Worm (Caenorhabditis elegans): ENCODE results near the gene C37C3.9.
A peak's percentile ranks its signal among the peaks of the same experiment; 100 is the strongest.

C37C3.9 gene

DNA sequence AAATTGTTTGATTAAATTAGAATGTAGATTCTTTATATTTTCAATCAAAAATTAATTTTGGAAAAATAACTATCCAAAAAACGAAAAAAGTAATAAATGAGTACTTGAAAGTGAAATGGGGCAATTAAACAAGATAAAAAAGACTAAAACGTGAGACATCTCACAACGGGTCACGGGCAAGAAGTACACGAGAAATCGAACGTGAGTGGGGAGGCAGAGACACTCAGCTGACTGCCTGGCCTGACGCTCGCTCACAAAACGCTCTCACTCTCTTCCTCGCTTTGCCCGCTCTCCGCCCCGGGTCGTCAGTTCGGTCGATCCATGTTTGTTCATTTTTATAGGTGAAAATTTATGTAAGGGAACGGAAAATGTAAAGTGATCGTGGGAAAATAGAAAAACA, 6.2 kb downstream of the C37C3.9 start (continued):
- TF ChIP-seq nhr-84 (tag; optimal IDR thresholded peaks at IDR 0.05), result no peak
- no peak for TF ChIP-seq nhr-237 (tag; optimal IDR thresholded peaks at IDR 0.05)
- no peak for TF ChIP-seq sox-4 (tag; optimal IDR thresholded peaks at IDR 0.05)
- no peak for TF ChIP-seq zag-1 (tag; optimal IDR thresholded peaks at IDR 0.05)
- TF ChIP-seq ceh-88 (GFP tag; IDR thresholded peaks at IDR 0.05), result no peak
- TF ChIP-seq nhr-20 (tag; optimal IDR thresholded peaks at IDR 0.05), result peak; percentile 42
- TF ChIP-seq nhr-12 (tag; optimal IDR thresholded peaks at IDR 0.05), result no peak
- no peak for TF ChIP-seq F16B12.6 (tag; optimal IDR thresholded peaks at IDR 0.05)
- TF ChIP-seq unc-130 (tag; optimal IDR thresholded peaks at IDR 0.05), result peak; percentile 13
- peak; percentile 51 for TF ChIP-seq lin-14 (GFP tag; optimal IDR thresholded peaks at IDR 0.05)
- TF ChIP-seq nhr-47 (tag; optimal IDR thresholded peaks at IDR 0.05), result no peak
- TF ChIP-seq ztf-11 (tag; optimal IDR thresholded peaks at IDR 0.05), result no peak
- no peak for TF ChIP-seq hlh-17 (GFP tag; optimal IDR thresholded peaks at IDR 0.05; ENCODE audit: borderline replicate concordance)
- TF ChIP-seq mef-2 (tag; optimal IDR thresholded peaks at IDR 0.05), result no peak
- no peak for TF ChIP-seq elt-3 (tag; optimal IDR thresholded peaks at IDR 0.05)
- TF ChIP-seq snu-23 (GFP tag; optimal IDR thresholded peaks at IDR 0.05), result peak; percentile 32
- peak in 1 of 2 experiments; percentile 54 for TF ChIP-seq lin-35 (GFP tag; optimal IDR thresholded peaks at IDR 0.05)
- TF ChIP-seq unc-98 (GFP tag; IDR thresholded peaks at IDR 0.05), result no peak
- TF ChIP-seq xbp-1 (tag; optimal IDR thresholded peaks at IDR 0.05), result no peak
- no peak for TF ChIP-seq Y116A8C.19 (tag; optimal IDR thresholded peaks at IDR 0.05; ENCODE audit: borderline replicate concordance)
- no peak for TF ChIP-seq pqm-1 (tag; optimal IDR thresholded peaks at IDR 0.05)
- TF ChIP-seq lsy-2 (tag; optimal IDR thresholded peaks at IDR 0.05), result no peak

DNA sequence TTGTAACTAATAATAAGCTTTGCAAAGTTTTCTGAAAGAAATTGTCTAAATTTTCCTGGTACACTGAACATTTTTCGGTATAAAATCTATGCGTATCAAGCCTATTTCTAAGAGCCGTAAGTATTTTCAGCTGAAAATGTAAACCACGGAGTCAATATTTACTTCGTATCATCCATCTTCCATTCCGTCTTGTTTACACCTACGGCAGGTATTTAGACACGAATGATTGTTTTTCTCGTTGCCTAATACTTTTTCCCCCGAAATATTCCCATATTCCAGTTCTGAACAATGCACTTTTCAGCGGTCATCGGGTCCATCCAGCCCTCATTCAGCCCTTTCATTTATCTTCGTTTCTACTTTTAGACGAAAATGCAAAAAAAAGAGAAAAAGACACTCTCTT, 6.8 kb downstream of the C37C3.9 start:
- TF ChIP-seq nhr-237 (tag; optimal IDR thresholded peaks at IDR 0.05) (no peak), efl-1 (optimal IDR thresholded peaks at IDR 0.05) (no peak), efl-1 (GFP tag; optimal IDR thresholded peaks at IDR 0.05 in 1 of 2) (peak in 1 of 2 experiments; percentile 78)

ce11 chrV:7847170-7847569, 7.3 kb downstream of the C37C3.9 start, which contains the start of gene memo-1:
Gene memo-1, minus strand, starts transcription at chrV:7847171.
- peak; percentile 26 for TF ChIP-seq lin-14 (GFP tag; optimal IDR thresholded peaks at IDR 0.05)
- TF ChIP-seq nhr-20 (tag; optimal IDR thresholded peaks at IDR 0.05), result no peak
- peak; percentile 8 for TF ChIP-seq unc-86 (tag; optimal IDR thresholded peaks at IDR 0.05)

- TF ChIP-seq fkh-4 (tag; optimal IDR thresholded peaks at IDR 0.05; ENCODE audit: borderline replicate concordance) (no peak), efl-1 (optimal IDR thresholded peaks at IDR 0.05) (no peak), efl-1 (GFP tag; optimal IDR thresholded peaks at IDR 0.05 in 1 of 2) (no peak), dsc-1 (tag; optimal IDR thresholded peaks at IDR 0.05) (no peak), unc-130 (tag; optimal IDR thresholded peaks at IDR 0.05) (no peak), nhr-237 (tag; optimal IDR thresholded peaks at IDR 0.05) (no peak), zag-1 (tag; optimal IDR thresholded peaks at IDR 0.05) (no peak), snpc-4 (tag; optimal IDR thresholded peaks at IDR 0.05) (no peak)
Observed at ce11 chrV:7842228-7842627, 12.3 kb downstream of the C37C3.9 start, which contains the start of gene grd-8. Gene grd-8, plus strand, starts transcription at chrV:7842528.

- no peak for TF ChIP-seq mab-9 (GFP tag; IDR thresholded peaks at IDR 0.05)
- no peak for TF ChIP-seq efl-1 (optimal IDR thresholded peaks at IDR 0.05)
- no peak for TF ChIP-seq efl-1 (GFP tag; optimal IDR thresholded peaks at IDR 0.05 in 1 of 2)
- no peak for TF ChIP-seq ceh-88 (GFP tag; IDR thresholded peaks at IDR 0.05)
- TF ChIP-seq fkh-4 (tag; optimal IDR thresholded peaks at IDR 0.05; ENCODE audit: borderline replicate concordance), result no peak
- no peak for TF ChIP-seq F16B12.6 (tag; optimal IDR thresholded peaks at IDR 0.05)
- no peak for TF ChIP-seq lin-39 (tag; optimal IDR thresholded peaks at IDR 0.05)
- TF ChIP-seq lin-13 (GFP tag; optimal IDR thresholded peaks at IDR 0.05), result no peak
- no peak for TF ChIP-seq nhr-11 (tag; optimal IDR thresholded peaks at IDR 0.05)
- no peak for TF ChIP-seq nhr-47 (tag; optimal IDR thresholded peaks at IDR 0.05)
- TF ChIP-seq ztf-11 (tag; optimal IDR thresholded peaks at IDR 0.05), result no peak
- no peak for TF ChIP-seq nhr-76 (tag; optimal IDR thresholded peaks at IDR 0.05)
- no peak for TF ChIP-seq snpc-4 (tag; optimal IDR thresholded peaks at IDR 0.05)
- no peak for TF ChIP-seq nhr-237 (tag; optimal IDR thresholded peaks at IDR 0.05)
- no peak for TF ChIP-seq ceh-90 (tag; optimal IDR thresholded peaks at IDR 0.05)
Observed at ce11 chrV:7839485-7839884, 15.0 kb downstream of the C37C3.9 start, which contains the start of gene C37C3.12. Gene C37C3.12, minus strand, starts transcription at chrV:7839585.
